Worm (Caenorhabditis elegans) whole organism, L4/young adult: ENCODE measurements around the gene F25B4.4.

ENCODE experiments used
- W03F9.2 ChIP-seq: fragments of 150-350 bp; optimal IDR thresholded peaks from 2 replicates; lab custom pipeline; 2014; ENCODE audit warnings: missing biosample characterization, missing genetic modification characterization
- dao-5 ChIP-seq: sonication (generic microtip); optimal IDR thresholded peaks from 2 replicates; lab custom pipeline; 2016; ENCODE audit warnings: missing genotype, missing genetic modification characterization, moderate library complexity, missing compliant biosample characterization
- him-1 ChIP-seq: sonication (generic microtip); optimal IDR thresholded peaks from 2 replicates; lab custom pipeline; 2016; ENCODE audit warnings: missing genotype, missing genetic modification reagents, missing genetic modification characterization, missing compliant biosample characterization

F25B4.4 gene

DNA sequence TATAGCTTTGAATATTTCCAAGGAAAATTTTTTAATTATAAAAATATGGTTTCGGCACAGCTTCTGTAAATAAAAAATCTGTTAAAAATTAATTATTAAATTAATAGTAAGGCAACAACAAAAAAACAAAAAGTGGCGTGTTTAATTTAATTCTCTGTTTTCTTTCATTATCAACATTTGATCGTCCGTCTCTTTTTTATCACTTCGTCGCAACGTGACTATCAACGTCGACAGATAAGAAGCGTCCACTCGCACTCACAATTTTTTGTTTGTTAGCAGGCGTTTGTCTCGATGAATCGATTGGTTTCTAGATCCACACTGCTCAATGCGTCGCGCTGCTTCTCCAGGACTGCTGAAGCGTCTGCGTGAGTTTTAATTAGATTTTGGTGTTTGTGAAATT, 28.0 kb downstream of the F25B4.4 start, which contains the start of gene gcst-1:
gcst-1 (plus strand) TSS at position 277 of the 400 bp plus-strand sequence.
- TF ChIP-seq dao-5, result no peak
- no peak for TF ChIP-seq W03F9.2 (tag; lab: Kevin White, UChicago)
- no peak for TF ChIP-seq him-1

DNA sequence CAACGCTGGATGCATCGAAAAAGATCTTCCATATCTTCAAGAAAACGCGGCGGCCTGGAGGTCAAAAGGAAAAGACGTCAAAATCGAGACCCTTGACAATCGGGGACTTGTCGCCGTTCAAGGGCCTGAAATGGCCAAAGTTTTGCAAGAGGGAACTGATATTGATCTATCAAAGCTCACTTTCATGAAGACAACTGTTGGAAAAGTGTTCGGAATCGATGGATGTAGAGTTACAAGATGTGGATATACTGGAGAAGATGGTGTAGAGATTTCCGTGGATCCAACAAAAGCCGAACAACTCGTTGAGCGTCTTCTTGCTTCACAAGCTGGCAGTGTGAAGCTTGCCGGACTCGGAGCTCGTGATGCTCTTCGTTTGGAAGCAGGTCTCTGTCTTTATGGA, 28.8 kb downstream of the F25B4.4 start:
- no peak for TF ChIP-seq him-1
- TF ChIP-seq dao-5, result no peak

DNA sequence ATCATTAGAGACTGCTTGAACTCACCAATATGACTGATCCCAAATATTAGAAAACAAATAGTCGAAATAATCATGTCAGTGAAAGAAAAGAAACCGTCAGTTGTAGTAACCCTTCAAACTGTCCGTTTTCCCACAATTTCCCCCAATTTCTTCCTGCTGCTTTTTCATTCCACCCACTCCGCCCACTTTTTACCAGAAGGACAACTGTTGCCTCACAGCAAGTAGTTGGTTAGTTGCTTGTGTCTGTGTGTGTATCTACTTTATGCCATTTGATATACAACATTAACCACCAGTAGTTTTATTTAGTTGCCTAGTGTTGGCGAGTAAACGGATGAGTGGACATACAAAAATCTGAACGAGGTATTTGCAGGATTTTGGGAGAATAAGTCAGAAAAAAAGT, 31.8 kb downstream of the F25B4.4 start, which contains the start of gene K09H11.9:
K09H11.9 (minus strand) TSS at position 101 of the 400 bp plus-strand sequence.
- TF ChIP-seq dao-5, result no peak
- no peak for TF ChIP-seq him-1
- TF ChIP-seq W03F9.2 (tag; lab: Kevin White, UChicago), result no peak

- no peak for TF ChIP-seq dao-5
- TF ChIP-seq W03F9.2 (tag; lab: Kevin White, UChicago), result peak; percentile 66
- TF ChIP-seq him-1, result no peak
Observed at ce11 chrV:5717237-5717935, 32.7 kb downstream of the F25B4.4 start, which contains the start of gene rga-3. rga-3 (plus strand) TSS chrV:5717885.

DNA sequence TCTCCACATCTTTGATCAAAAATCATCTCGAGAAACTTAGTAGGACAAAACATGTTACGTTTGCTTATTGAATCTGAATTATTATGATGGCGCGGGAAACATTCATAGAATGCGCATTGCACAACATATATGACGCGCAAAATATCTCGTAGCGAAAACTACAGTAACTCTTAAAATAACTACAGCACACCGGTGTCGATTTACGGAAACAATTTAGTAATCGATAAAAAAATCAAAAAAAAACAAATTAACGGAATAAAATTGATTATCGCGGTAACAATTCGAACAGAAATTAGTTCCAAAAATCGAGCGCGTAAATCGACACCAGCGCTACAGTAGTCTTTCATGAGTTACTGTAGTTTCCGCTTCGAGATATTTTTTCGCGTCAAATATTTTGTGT, 37.4 kb downstream of the F25B4.4 start:
- no peak for TF ChIP-seq W03F9.2 (tag; lab: Kevin White, UChicago)
- TF ChIP-seq dao-5, result no peak
- TF ChIP-seq him-1, result no peak

- TF ChIP-seq W03F9.2 (tag; lab: Kevin White, UChicago), result no peak
- TF ChIP-seq him-1, result no peak
- no peak for TF ChIP-seq dao-5
Observed at ce11 chrV:5724395-5724794, 39.7 kb downstream of the F25B4.4 start.

ce11 chrV:5726463-5726862, 41.8 kb downstream of the F25B4.4 start, which contains the start of gene K09H11.4:
K09H11.4 (minus strand) TSS chrV:5726563.
- TF ChIP-seq him-1 (no peak), W03F9.2 (tag; lab: Kevin White, UChicago) (no peak), dao-5 (no peak)

DNA sequence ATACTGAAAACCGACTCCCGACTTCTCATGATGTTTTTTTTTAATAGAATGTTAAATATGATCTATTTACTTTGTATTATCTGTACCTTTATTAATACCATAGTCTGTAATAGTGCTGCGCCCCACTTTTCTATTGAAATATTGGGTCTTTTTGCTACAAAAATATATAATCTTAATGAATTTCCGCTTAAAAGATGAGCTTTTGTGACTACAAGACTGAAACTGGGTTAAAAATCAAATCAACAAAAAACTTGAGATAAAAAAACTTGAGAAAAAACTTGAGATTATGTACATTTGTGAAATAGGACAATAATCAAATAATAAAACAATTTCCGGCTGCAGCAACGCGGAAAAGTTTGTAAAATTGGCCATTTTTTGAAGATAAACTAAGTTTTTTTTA, 46.1 kb downstream of the F25B4.4 start, which contains the start of gene K09H11.15:
K09H11.15 (minus strand) TSS at position 101 of the 400 bp plus-strand sequence.
- TF ChIP-seq W03F9.2 (tag; lab: Kevin White, UChicago) (no peak), him-1 (no peak), dao-5 (no peak)
